Fruit fly (Drosophila melanogaster): Measurements from ENCODE around the gene Ppt1.

Ppt1 gene

DNA sequence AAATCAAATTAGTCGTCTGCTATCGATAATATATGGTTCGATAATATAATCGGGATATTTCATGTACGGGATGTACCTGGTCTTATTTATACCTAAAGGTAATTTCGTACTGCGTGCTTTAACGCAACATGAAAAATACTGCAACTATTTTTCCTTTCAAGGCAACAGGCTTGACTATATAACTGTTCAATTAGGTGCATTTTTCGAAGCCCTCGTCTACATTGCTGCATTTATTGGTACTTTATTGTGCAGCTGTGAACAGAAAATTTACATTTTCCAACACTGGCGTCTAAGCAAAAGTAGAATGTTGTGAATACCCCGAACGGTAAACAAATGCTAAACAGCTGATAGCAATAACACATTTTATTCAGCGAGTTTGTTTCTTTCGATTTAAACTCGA is at the start of gene Ppt1, which contains the start of gene Ogg1:
Gene Ppt1 (minus strand): TSS at position 225 of the 400 bp plus-strand sequence.
Gene Ogg1 (plus strand): TSS at position 325 of the 400 bp plus-strand sequence.
- no peak for TF ChIP-seq h (optimal IDR thresholded peaks at IDR 0.05)
- no peak for TF ChIP-seq Myc (optimal IDR thresholded peaks at IDR 0.05)
- no peak for TF ChIP-seq psq (optimal IDR thresholded peaks at IDR 0.05)
- no peak for TF ChIP-seq Sin3A (optimal IDR thresholded peaks at IDR 0.05)

DNA sequence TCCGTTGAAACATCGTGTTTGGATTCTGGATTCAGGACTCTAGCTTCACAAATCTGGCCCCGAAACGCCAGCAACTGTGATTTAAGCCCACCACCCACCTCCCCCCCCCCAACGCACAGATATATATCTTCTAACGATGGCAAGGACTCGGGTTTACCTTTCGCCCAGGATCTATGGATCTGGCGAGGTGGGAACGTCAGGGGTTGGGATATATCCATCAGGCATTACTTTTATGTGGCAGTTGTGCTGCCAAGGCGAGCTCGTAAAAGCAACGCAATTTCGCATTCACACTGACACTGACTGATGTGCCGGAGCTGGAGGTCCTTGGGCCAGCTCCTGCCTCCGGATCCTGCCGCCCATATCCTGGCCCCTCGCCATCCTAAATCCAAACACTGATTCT is 42.4 kb upstream of the Ppt1 start:
- TF ChIP-seq Sin3A (optimal IDR thresholded peaks at IDR 0.05) (no peak), psq (optimal IDR thresholded peaks at IDR 0.05) (no peak)

DNA sequence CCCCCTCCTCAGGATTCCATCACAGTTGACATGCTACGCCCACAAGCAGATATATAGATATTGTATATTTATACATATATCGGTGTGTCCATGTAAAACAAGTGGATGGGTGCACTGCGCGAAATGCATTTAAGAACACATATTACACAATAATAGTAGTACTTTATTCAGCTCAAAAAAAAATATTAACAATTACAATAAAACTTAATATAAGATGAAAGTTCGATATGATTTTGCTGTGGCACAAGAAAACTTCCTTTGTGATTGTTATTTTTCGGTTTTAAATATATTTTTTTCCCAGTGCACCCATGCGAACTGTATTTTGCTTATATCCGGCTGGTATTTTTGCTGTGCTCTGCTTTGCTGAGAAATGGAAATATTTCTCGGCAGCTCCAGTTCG is 41.4 kb upstream of the Ppt1 start:
- no peak for TF ChIP-seq Myc (optimal IDR thresholded peaks at IDR 0.05)
- no peak for TF ChIP-seq h (optimal IDR thresholded peaks at IDR 0.05)
- TF ChIP-seq Sin3A (optimal IDR thresholded peaks at IDR 0.05): no peak
- TF ChIP-seq insv (optimal IDR thresholded peaks at IDR 0.05): no peak
- no peak for TF ChIP-seq ttk (optimal IDR thresholded peaks at IDR 0.05)
- no peak for TF ChIP-seq psq (optimal IDR thresholded peaks at IDR 0.05)

DNA sequence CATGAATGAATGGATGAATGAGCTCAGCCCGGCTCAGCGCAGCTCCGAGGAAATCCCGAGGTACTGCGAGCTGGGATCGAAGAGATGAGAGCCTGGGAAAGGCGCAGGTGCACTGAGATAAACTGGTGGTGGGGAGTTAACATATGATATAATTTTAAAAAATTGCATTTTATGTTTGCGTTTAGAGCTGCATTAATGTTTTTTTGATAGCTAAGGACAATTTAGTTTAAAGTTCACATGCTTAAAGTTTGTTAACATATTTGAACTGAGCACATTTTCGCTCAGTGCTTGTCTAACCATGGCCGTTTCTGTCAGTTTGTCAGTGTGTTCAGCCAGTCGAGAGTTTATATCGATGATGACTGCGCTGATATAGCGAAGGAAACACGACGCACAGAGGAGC is 40.3 kb upstream of the Ppt1 start:
- no peak for TF ChIP-seq psq (optimal IDR thresholded peaks at IDR 0.05)
- TF ChIP-seq h (optimal IDR thresholded peaks at IDR 0.05): no peak
- no peak for TF ChIP-seq ttk (optimal IDR thresholded peaks at IDR 0.05)
- no peak for TF ChIP-seq insv (optimal IDR thresholded peaks at IDR 0.05)
- TF ChIP-seq Myc (optimal IDR thresholded peaks at IDR 0.05): no peak
- TF ChIP-seq Sin3A (optimal IDR thresholded peaks at IDR 0.05): no peak

DNA sequence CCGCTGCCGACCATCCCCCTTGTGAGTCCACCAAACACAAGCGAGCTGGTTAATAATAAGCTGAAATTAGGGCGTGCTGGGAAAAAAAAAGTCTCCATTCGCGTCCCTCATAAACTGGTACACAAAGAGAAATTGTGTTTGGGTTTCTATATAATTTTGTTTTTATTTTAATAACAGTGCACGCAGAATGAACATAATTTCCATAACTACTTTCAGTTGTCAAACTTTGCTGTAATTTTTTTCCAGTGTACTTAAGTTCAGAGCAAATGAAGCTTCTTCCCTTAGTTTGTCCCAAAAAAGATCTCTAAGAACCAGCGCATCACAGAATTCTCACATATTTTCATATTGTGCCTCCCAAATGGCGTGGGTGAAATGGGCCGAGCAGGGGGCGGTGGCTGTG is 38.0 kb upstream of the Ppt1 start:
- TF ChIP-seq psq (optimal IDR thresholded peaks at IDR 0.05): no peak
- no peak for TF ChIP-seq Sin3A (optimal IDR thresholded peaks at IDR 0.05)
- no peak for TF ChIP-seq ttk (optimal IDR thresholded peaks at IDR 0.05)
- TF ChIP-seq insv (optimal IDR thresholded peaks at IDR 0.05): no peak
- TF ChIP-seq h (optimal IDR thresholded peaks at IDR 0.05): no peak
- no peak for TF ChIP-seq Myc (optimal IDR thresholded peaks at IDR 0.05)

DNA sequence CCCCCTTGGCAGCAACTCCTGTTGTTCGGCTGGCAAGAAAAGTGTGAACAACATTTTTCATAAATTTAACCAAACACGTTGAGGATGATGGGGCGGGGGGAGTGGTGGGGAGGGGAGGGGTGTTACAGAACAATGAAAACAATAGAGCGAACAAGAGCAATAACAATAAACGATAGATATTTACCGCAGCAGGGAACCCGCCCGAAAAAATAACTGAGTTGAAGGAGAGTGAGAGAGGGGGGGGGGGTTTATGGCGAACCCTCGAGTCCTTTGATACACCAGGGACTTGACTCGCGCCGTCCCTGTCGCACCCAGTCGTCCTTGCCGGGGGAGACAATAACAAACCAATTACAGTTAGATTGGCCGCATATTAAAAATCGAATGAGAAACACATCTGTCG is 36.8 kb upstream of the Ppt1 start:
- TF ChIP-seq h (optimal IDR thresholded peaks at IDR 0.05): no peak
- TF ChIP-seq psq (optimal IDR thresholded peaks at IDR 0.05): no peak
- no peak for TF ChIP-seq Sin3A (optimal IDR thresholded peaks at IDR 0.05)
- TF ChIP-seq ttk (optimal IDR thresholded peaks at IDR 0.05): no peak
- TF ChIP-seq insv (optimal IDR thresholded peaks at IDR 0.05): no peak
- no peak for TF ChIP-seq Myc (optimal IDR thresholded peaks at IDR 0.05)

DNA sequence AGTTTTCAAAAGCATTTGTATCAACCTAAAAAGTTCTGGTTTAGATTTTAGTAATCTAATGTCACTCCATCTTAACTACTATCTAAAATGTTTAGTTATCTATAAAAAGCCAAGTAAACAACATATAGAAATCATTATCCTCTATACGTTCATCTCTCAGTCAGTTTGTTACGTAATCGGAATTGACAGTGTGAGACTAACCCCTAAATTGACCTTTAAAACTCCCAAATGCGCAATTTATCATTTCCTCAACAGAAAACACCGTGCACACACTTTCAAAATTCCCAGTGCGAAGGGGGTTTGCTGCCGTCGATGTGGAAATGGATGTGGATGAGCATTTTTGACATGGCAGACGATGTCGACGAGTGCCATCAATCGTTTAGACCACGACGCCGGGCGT is 35.2 kb upstream of the Ppt1 start:
- no peak for TF ChIP-seq Sin3A (optimal IDR thresholded peaks at IDR 0.05)
- no peak for TF ChIP-seq Myc (optimal IDR thresholded peaks at IDR 0.05)
- no peak for TF ChIP-seq h (optimal IDR thresholded peaks at IDR 0.05)
- no peak for TF ChIP-seq psq (optimal IDR thresholded peaks at IDR 0.05)
- TF ChIP-seq insv (optimal IDR thresholded peaks at IDR 0.05): no peak
- TF ChIP-seq ttk (optimal IDR thresholded peaks at IDR 0.05): no peak

DNA sequence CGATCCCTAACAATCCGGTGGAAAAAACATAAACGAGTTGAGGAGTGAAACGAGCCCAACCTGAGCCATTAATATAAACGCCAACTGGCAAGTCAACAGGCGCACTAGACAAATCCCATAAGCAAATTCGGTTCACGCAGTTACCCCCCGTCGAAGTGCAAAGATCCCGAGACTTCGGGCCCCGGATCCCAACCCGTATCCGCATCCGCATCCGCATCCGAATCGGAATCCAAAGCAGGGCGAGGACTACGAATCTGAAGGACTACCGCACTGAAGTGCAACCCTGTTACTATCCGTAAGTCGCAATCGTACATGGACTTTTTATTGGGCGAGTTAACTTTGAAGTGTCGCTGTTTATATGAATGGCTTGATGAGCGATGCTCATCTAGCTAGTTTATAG is 34.8 kb upstream of the Ppt1 start:
- TF ChIP-seq Myc (optimal IDR thresholded peaks at IDR 0.05): no peak
- no peak for TF ChIP-seq Sin3A (optimal IDR thresholded peaks at IDR 0.05)

DNA sequence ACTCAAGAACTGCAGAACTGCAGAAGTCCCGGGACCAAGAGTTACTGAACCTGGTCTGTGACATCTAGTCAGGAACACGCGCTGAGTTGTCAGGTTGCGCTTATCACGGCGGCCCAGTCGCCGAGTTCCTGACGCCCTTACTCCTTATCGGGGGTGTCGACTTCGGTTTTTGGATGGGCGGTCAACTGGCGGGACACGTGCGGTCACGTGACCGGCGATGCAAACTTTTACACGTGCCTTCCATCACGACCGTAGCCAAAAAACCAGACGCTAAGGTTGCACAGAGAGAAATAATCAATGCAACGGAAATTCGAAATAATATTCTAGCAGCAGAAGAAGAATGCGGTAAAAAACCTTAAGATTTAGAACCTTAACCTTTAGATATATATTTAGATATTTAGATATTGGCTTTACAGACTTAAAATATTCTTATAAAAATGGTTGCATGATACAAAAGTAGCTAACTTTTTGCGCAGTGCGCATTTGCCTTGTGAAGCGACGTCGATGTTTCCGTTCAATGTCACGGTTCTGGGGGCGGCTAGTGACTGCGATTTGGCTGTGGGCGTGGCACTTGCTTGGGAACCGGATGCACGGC is 33.5 kb upstream of the Ppt1 start:
- TF ChIP-seq ttk (optimal IDR thresholded peaks at IDR 0.05) (no peak), h (optimal IDR thresholded peaks at IDR 0.05) (no peak), Sin3A (optimal IDR thresholded peaks at IDR 0.05) (no peak), Myc (optimal IDR thresholded peaks at IDR 0.05) (no peak)

DNA sequence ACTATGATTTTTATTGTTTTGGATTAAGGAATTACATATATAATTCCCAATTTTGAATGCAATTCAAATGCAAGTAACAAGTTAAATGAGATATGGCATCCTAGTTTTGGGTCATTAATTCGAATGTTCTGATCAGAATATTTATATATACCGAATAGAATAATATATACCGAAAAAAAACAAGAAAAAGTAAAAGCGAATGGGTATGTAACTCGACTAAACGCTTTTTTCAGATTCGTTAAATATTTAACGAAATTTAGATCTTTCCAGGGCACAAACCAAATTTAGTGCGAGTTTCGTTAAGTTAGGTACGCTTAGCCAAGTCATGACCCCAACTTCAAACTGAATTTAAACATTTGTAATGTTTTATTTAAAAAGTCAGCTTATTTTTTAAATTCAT is 31.5 kb upstream of the Ppt1 start:
- TF ChIP-seq Myc (optimal IDR thresholded peaks at IDR 0.05): no peak
- no peak for TF ChIP-seq ttk (optimal IDR thresholded peaks at IDR 0.05)
- TF ChIP-seq psq (optimal IDR thresholded peaks at IDR 0.05): no peak
- no peak for TF ChIP-seq Sin3A (optimal IDR thresholded peaks at IDR 0.05)
- TF ChIP-seq h (optimal IDR thresholded peaks at IDR 0.05): no peak
- no peak for TF ChIP-seq insv (optimal IDR thresholded peaks at IDR 0.05)

DNA sequence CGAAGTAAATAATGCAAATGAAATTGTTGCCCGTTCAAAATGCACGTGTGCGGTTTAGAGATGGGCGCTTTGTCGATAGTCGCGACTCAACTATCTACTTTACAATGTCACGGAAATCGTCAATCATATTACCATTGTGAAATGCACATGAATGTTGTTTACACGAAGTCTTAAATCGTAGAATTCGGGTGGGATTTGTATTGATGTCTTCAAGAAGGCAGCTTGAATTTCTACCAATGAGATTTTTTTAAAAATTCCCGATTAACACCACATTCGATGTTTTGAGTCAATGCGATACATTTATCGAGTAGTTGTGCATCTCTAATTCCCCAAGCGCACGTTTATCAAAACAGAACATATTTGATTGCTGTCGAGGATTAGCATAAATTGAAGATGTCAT is 30.2 kb upstream of the Ppt1 start, which contains the start of gene CG1789:
Gene CG1789 (plus strand): TSS at position 308 of the 400 bp plus-strand sequence.
- TF ChIP-seq insv (optimal IDR thresholded peaks at IDR 0.05): no peak
- no peak for TF ChIP-seq psq (optimal IDR thresholded peaks at IDR 0.05)
- no peak for TF ChIP-seq h (optimal IDR thresholded peaks at IDR 0.05)
- TF ChIP-seq Myc (optimal IDR thresholded peaks at IDR 0.05): no peak
- TF ChIP-seq ttk (optimal IDR thresholded peaks at IDR 0.05): no peak
- no peak for TF ChIP-seq Sin3A (optimal IDR thresholded peaks at IDR 0.05)

DNA sequence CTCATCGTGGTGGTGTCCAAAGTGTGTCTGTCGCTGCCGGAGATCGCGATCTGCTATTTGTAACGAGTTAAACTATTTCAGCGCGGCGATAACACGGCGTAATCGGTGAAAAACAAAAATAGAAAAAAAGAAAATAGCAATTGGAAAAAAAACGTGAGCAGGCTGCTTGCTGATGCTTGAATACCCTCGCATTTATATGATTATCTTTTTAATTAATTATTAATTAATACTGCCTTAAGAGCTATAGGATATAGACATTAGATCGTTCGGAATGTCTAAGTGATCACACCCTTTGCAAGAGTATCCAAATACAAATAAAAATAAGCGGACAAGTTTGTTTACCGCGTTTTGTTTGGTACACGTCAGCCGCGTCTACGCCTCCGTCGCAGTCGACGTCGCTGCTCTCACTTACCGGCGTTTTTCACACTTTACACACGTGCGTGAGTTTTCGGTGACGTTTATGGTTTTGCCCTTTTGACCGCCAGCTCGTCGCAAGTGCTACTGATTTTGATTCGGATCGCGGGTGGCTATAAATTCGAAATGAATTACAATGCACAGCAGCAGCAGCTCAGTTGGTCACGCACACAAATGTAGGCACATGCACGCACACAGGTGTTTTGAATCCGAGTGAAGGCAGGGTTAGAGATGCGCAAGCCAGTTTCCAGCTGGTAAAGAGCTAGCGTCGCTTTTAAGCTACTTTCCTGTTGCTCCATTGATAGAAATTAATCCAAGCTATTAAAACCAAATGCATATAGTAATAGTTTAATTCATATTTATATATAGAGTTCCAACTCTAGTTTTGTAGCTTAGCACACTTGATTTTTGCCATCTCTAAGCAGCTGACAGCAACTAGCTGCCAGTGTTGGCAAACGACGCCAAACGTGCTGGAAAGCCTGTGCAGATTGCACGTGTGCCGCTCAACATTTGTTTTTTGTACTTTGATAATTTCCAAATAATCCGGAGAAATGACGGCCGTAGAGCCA is 24.3 kb upstream of the Ppt1 start, which contains the start of the genes CG2004 and CG1785:
Gene CG2004 (minus strand): TSS at position 861 of the 983 bp plus-strand sequence.
Gene CG1785 (plus strand): TSS at position 873 of the 983 bp plus-strand sequence.
- TF ChIP-seq Sin3A (optimal IDR thresholded peaks at IDR 0.05) (no peak), psq (optimal IDR thresholded peaks at IDR 0.05) (no peak), insv (optimal IDR thresholded peaks at IDR 0.05) (no peak), h (optimal IDR thresholded peaks at IDR 0.05) (no peak), Myc (optimal IDR thresholded peaks at IDR 0.05) (no peak), ttk (optimal IDR thresholded peaks at IDR 0.05) (no peak)

Data from Kc167 (cell line).